Fruit fly (Drosophila melanogaster) whole organism, embryonic: ENCODE measurements around the gene CG8292.

Experiments used
- Atf3 ChIP-seq: fragments of 200-800 bp; sonication (Bioruptor generic); optimal IDR thresholded peaks from 3 replicates; lab custom pipeline; 2016; ENCODE audit warnings: missing biosample characterization, missing genetic modification characterization
- CG10209 ChIP-seq: fragments of 200-800 bp; sonication (Bioruptor generic); optimal IDR thresholded peaks from 3 replicates; lab custom pipeline; 2017; ENCODE audit warnings: missing biosample characterization, mild to moderate bottlenecking, missing genetic modification characterization, missing genetic modification reagents
- CG12071 ChIP-seq: fragments of 200-800 bp; sonication (Bioruptor generic); optimal IDR thresholded peaks from 3 replicates; lab custom pipeline; 2018; ENCODE audit warnings: missing biosample characterization, mild to moderate bottlenecking, missing genetic modification characterization
- CG12942 ChIP-seq: fragments of 200-800 bp; sonication (Bioruptor generic); optimal IDR thresholded peaks from 3 replicates; lab custom pipeline; 2016; ENCODE audit warnings: missing biosample characterization, missing genetic modification characterization
- CG13287 ChIP-seq: fragments of 200-800 bp; sonication (Bioruptor generic); IDR thresholded peaks from 2 replicates; pipeline ENCODE4 v1.3.6; 2022; ENCODE audit warnings: missing biosample characterization, missing genetic modification characterization; ENCODE audit not compliant: partially characterized antibody
- CG14014 ChIP-seq: fragments of 200-800 bp; sonication (Bioruptor generic); IDR thresholded peaks from 2 replicates; pipeline ENCODE4 v1.3.6; 2022; ENCODE audit warnings: missing biosample characterization, missing genetic modification characterization
- CG1529 ChIP-seq: fragments of 200-800 bp; sonication (Bioruptor generic); optimal IDR thresholded peaks from 3 replicates; lab custom pipeline; 2018; ENCODE audit warnings: missing biosample characterization, missing genetic modification characterization
- CG15514 ChIP-seq: fragments of 200-800 bp; sonication (Bioruptor generic); optimal IDR thresholded peaks from 3 replicates; lab custom pipeline; 2017; ENCODE audit warnings: missing biosample characterization, missing genetic modification characterization, mild to moderate bottlenecking, moderate library complexity, missing genetic modification reagents
- CG16815 ChIP-seq: fragments of 200-800 bp; sonication (Bioruptor generic); optimal IDR thresholded peaks from 3 replicates; lab custom pipeline; 2017; ENCODE audit warnings: missing biosample characterization, mild to moderate bottlenecking, missing genetic modification characterization
- CG30403 ChIP-seq: fragments of 200-800 bp; sonication (Bioruptor generic); optimal IDR thresholded peaks from 3 replicates; lab custom pipeline; 2016; ENCODE audit warnings: missing biosample characterization, missing genetic modification characterization
- CG31224 ChIP-seq: fragments of 200-800 bp; sonication (Bioruptor generic); IDR thresholded peaks from 2 replicates; pipeline ENCODE4 v1.3.6; 2022; ENCODE audit warnings: missing biosample characterization, missing genetic modification characterization
- CG32532 ChIP-seq: fragments of 200-800 bp; sonication (Bioruptor generic); IDR thresholded peaks from 2 replicates; pipeline ENCODE4 v1.3.6; 2022; ENCODE audit warnings: missing biosample characterization, missing genetic modification characterization
- CG33213 ChIP-seq: fragments of 200-800 bp; sonication (Bioruptor generic); optimal IDR thresholded peaks from 3 replicates; lab custom pipeline; 2016; ENCODE audit warnings: missing biosample characterization, missing genetic modification characterization
- CG5245 ChIP-seq: fragments of 200-800 bp; sonication (Bioruptor generic); optimal IDR thresholded peaks from 3 replicates; lab custom pipeline; 2016; ENCODE audit warnings: missing biosample characterization, missing genetic modification characterization
- CG7372 ChIP-seq: fragments of 200-800 bp; sonication (Bioruptor generic); IDR thresholded peaks from 2 replicates; pipeline ENCODE4 v1.3.6; 2022; ENCODE audit warnings: missing biosample characterization, missing genetic modification characterization
- CG7963 ChIP-seq: fragments of 200-800 bp; sonication (Bioruptor generic); IDR thresholded peaks from 3 replicates; pipeline ENCODE4 v1.3.6; 2022; ENCODE audit warnings: missing biosample characterization, missing genetic modification characterization; ENCODE audit not compliant: partially characterized antibody
- CG8359 ChIP-seq: fragments of 200-800 bp; sonication (Bioruptor generic); optimal IDR thresholded peaks from 2 replicates; lab custom pipeline; 2017; ENCODE audit warnings: missing biosample characterization, mild to moderate bottlenecking, missing genetic modification characterization, borderline replicate concordance
- CG9437 ChIP-seq: fragments of 200-800 bp; sonication (Bioruptor generic); optimal IDR thresholded peaks from 2 replicates; lab custom pipeline; 2018; ENCODE audit warnings: missing biosample characterization, mild to moderate bottlenecking, missing genetic modification characterization
- Ets97D ChIP-seq: fragments of 200-800 bp; sonication (Bioruptor generic); optimal IDR thresholded peaks from 3 replicates; lab custom pipeline; 2016; ENCODE audit warnings: missing biosample characterization, missing genetic modification characterization
- Hmr ChIP-seq: fragments of 200-800 bp; sonication (Bioruptor generic); optimal IDR thresholded peaks from 3 replicates; lab custom pipeline; 2017; ENCODE audit warnings: mild to moderate bottlenecking, missing biosample characterization, missing genetic modification reagents, missing genetic modification characterization
- Hmx ChIP-seq: fragments of 200-800 bp; sonication (Bioruptor generic); optimal IDR thresholded peaks from 2 replicates; lab custom pipeline; 2016; ENCODE audit warnings: missing biosample characterization, missing genetic modification characterization
- MTF-1 ChIP-seq: fragments of 200-800 bp; sonication (Bioruptor generic); optimal IDR thresholded peaks from 2 replicates; lab custom pipeline; 2018; ENCODE audit warnings: missing biosample characterization, mild to moderate bottlenecking, missing genetic modification characterization, borderline replicate concordance
- Med ChIP-seq: fragments of 200-800 bp; sonication (Bioruptor generic); peaks from one replicate; lab custom pipeline; 2016; ENCODE audit warnings: missing biosample characterization, missing genetic modification characterization, mild to moderate bottlenecking, inconsistent platforms, moderate library complexity
- NC2α ChIP-seq: fragments of 200-800 bp; sonication (Bioruptor generic); optimal IDR thresholded peaks from 2 replicates; lab custom pipeline; 2016; ENCODE audit warnings: missing biosample characterization, missing genetic modification characterization
- Nf-YC ChIP-seq: fragments of 200-800 bp; optimal IDR thresholded peaks from 3 replicates; lab custom pipeline; 2019; ENCODE audit warnings: missing biosample characterization, mild to moderate bottlenecking, missing genetic modification characterization, moderate library complexity
- Oaz ChIP-seq: fragments of 200-800 bp; sonication (Bioruptor generic); IDR thresholded peaks from 2 replicates; pipeline ENCODE4 v1.3.6; 2022; ENCODE audit warnings: missing biosample characterization, missing genetic modification characterization
- Pdp1 ChIP-seq, 2 experiments: fragments of 200-800 bp; sonication (Bioruptor generic); optimal IDR thresholded peaks; 3 replicates each; lab custom pipeline; 2016; ENCODE audit warnings: missing biosample characterization in 2 of 2, missing genetic modification characterization in 2 of 2, mild to moderate bottlenecking in 1 of 2, moderate library complexity in 1 of 2
- Ravus ChIP-seq: fragments of 200-800 bp; sonication (Bioruptor generic); IDR thresholded peaks from 2 replicates; pipeline ENCODE4 v1.3.6; 2022; ENCODE audit warnings: missing biosample characterization, missing genetic modification characterization
- Taf1 ChIP-seq: fragments of 200-800 bp; sonication (Bioruptor generic); IDR thresholded peaks from 2 replicates; pipeline ENCODE4 v1.3.6; 2022; ENCODE audit warnings: missing biosample characterization, missing genetic modification characterization
- Xbp1 ChIP-seq: fragments of 200-800 bp; sonication (Bioruptor generic); optimal IDR thresholded peaks from 3 replicates; lab custom pipeline; 2016; ENCODE audit warnings: missing biosample characterization, mild to moderate bottlenecking, missing genetic modification characterization
- al ChIP-seq: fragments of 200-800 bp; sonication (Bioruptor generic); IDR thresholded peaks from 2 replicates; pipeline ENCODE4 v1.3.6; 2022; ENCODE audit warnings: missing biosample characterization, missing genetic modification characterization
- chm ChIP-seq: fragments of 200-800 bp; sonication (Bioruptor generic); IDR thresholded peaks from 2 replicates; pipeline ENCODE4 v1.3.6; 2022; ENCODE audit warnings: missing biosample characterization, missing genetic modification characterization
- emc ChIP-seq: fragments of 200-800 bp; sonication (Bioruptor generic); optimal IDR thresholded peaks from 2 replicates; lab custom pipeline; 2016; ENCODE audit warnings: missing biosample characterization, missing genetic modification characterization
- eve ChIP-seq, 2 experiments: fragments of >200 bp; optimal IDR thresholded peaks; 2 replicates each; lab custom pipeline; 2017; ENCODE audit warnings: missing biosample characterization in 2 of 2, missing genetic modification characterization in 2 of 2
- her ChIP-seq: fragments of 200-800 bp; sonication (Bioruptor generic); optimal IDR thresholded peaks from 2 replicates; lab custom pipeline; 2016; ENCODE audit warnings: missing biosample characterization, missing genetic modification characterization
- lab ChIP-seq: fragments of 200-800 bp; sonication (Bioruptor generic); optimal IDR thresholded peaks from 3 replicates; lab custom pipeline; 2017; ENCODE audit warnings: missing biosample characterization, missing genetic modification characterization, mild to moderate bottlenecking, moderate library complexity, missing genetic modification reagents
- lilli ChIP-seq: fragments of 200-800 bp; sonication (Bioruptor generic); optimal IDR thresholded peaks from 3 replicates; lab custom pipeline; 2016; ENCODE audit warnings: missing biosample characterization, missing genetic modification characterization
- odd ChIP-seq: fragments of 200-800 bp; sonication (Bioruptor generic); optimal IDR thresholded peaks from 2 replicates; lab custom pipeline; 2017; ENCODE audit warnings: missing biosample characterization, mild to moderate bottlenecking, missing genetic modification characterization
- psq ChIP-seq: fragments of 200-800 bp; sonication (Bioruptor generic); optimal IDR thresholded peaks from 2 replicates; lab custom pipeline; 2017; ENCODE audit warnings: missing biosample characterization, missing genetic modification characterization
- shn ChIP-seq: fragments of 200-800 bp; sonication (Bioruptor generic); optimal IDR thresholded peaks from 3 replicates; lab custom pipeline; 2016; ENCODE audit warnings: missing biosample characterization, missing genetic modification characterization
- slou ChIP-seq: fragments of 200-800 bp; sonication (Bioruptor generic); optimal IDR thresholded peaks from 3 replicates; lab custom pipeline; 2016; ENCODE audit warnings: missing biosample characterization, missing genetic modification characterization
- tup ChIP-seq: fragments of 200-800 bp; sonication (Bioruptor generic); optimal IDR thresholded peaks from 2 replicates; lab custom pipeline; 2016; ENCODE audit warnings: missing biosample characterization, mild to moderate bottlenecking, missing genetic modification characterization, moderate library complexity
- yki ChIP-seq: fragments of >200 bp; optimal IDR thresholded peaks from 3 replicates; lab custom pipeline; 2018
- zen2 ChIP-seq: fragments of 200-800 bp; sonication (Bioruptor generic); IDR thresholded peaks from 3 replicates; pipeline ENCODE4 v1.3.6; 2022; ENCODE audit warnings: missing biosample characterization, missing genetic modification characterization; ENCODE audit not compliant: partially characterized antibody

CG8292 gene

dm6 chr2L:8255406-8255805 lies 37.6 kb upstream of the CG8292 start (continued):
- TF ChIP-seq Ets97D = no peak
- TF ChIP-seq CG1529 (GFP tag; lab: Kevin White, UChicago) = no peak
- peak; percentile 48 for TF ChIP-seq lab (GFP tag; lab: Kevin White, UChicago)
- TF ChIP-seq Med (GFP tag; lab: Kevin White, UChicago) = peak; percentile 44
- no peak for TF ChIP-seq slou (GFP tag; lab: Kevin White, UChicago)
- no peak for TF ChIP-seq CG10209 (GFP tag; lab: Kevin White, UChicago)
- no peak for TF ChIP-seq CG8359 (GFP tag; lab: Kevin White, UChicago)
- no peak for TF ChIP-seq Xbp1 (GFP tag; lab: Kevin White, UChicago)
- TF ChIP-seq CG7372 = no peak
- TF ChIP-seq tup (GFP tag; lab: Kevin White, UChicago) = no peak
- TF ChIP-seq shn (GFP tag; lab: Kevin White, UChicago) = no peak
- TF ChIP-seq CG16815 = no peak
- no peak for TF ChIP-seq CG15514 (GFP tag; lab: Kevin White, UChicago)
- no peak for TF ChIP-seq Ravus (GFP tag; lab: Robert Waterston, UW)
- TF ChIP-seq chm (GFP tag; lab: Robert Waterston, UW) = no peak
- no peak for TF ChIP-seq CG30403 (GFP tag; lab: Kevin White, UChicago)
- 0 out of 2 replicates have a peak, but pooled peaks have one; percentile 5 for TF ChIP-seq CG14014 (GFP tag; lab: Robert Waterston, UW)
- TF ChIP-seq Taf1 (GFP tag; lab: Robert Waterston, UW) = peak; percentile 12; the same call in 1 of the 2 replicates
- TF ChIP-seq CG12942 = no peak
- TF ChIP-seq emc (GFP tag; lab: Kevin White, UChicago) = no peak
- no peak for TF ChIP-seq CG7963
- peak; percentile 72 for TF ChIP-seq CG32532
- TF ChIP-seq zen2 (GFP tag; lab: Robert Waterston, UW) = no peak
- no peak for TF ChIP-seq odd (GFP tag; lab: Kevin White, UChicago)
- no peak for TF ChIP-seq psq (GFP tag; lab: Kevin White, UChicago)
- no peak for TF ChIP-seq CG31224

DNA sequence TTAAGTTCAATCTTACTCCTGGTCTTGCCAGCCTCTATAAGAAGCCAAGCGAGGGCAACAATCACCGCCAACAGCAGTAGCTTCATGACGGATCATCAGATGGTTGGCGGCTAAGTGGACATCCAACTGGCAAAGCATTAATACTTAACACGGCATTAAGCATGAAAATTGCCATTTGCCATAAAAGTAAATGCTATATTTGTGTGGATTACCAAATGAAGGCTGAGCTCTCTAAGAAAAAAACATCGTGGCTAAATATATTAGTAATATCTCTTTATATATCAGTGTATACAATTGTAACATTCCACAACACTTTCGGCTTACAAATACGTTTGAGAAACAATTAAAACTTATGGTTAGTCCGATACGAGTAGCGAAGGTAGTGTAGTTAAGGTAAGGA lies 26.1 kb upstream of the CG8292 start, which contains the start of gene CG43057:
CG43057 (minus strand) TSS at position 101 of the 400 bp plus-strand sequence.
- no peak for TF ChIP-seq yki
- TF ChIP-seq eve (GFP tag; optimal IDR thresholded peaks at IDR 0.05; lab: Kevin White, UChicago) = no peak
- TF ChIP-seq CG33213 (GFP tag; lab: Kevin White, UChicago) = no peak
- TF ChIP-seq CG12071 = no peak
- no peak for TF ChIP-seq al
- TF ChIP-seq lilli (GFP tag; lab: Kevin White, UChicago) = no peak
- TF ChIP-seq CG9437 (GFP tag; lab: Kevin White, UChicago) = no peak
- no peak for TF ChIP-seq Pdp1 (GFP tag; optimal IDR thresholded peaks at IDR 0.05; lab: Kevin White, UChicago)
- TF ChIP-seq CG5245 = no peak
- no peak for TF ChIP-seq CG13287
- TF ChIP-seq Nf-YC (tag; lab: Kevin White, UChicago) = no peak
- no peak for TF ChIP-seq Atf3 (GFP tag; lab: Kevin White, UChicago)
- TF ChIP-seq her = no peak
- no peak for TF ChIP-seq NC2α (GFP tag; lab: Kevin White, UChicago)
- no peak for TF ChIP-seq MTF-1 (GFP tag; lab: Kevin White, UChicago)
- no peak for TF ChIP-seq Hmr (GFP tag; lab: Kevin White, UChicago)
- TF ChIP-seq Hmx (GFP tag; lab: Kevin White, UChicago) = no peak
- TF ChIP-seq Oaz (GFP tag; lab: Robert Waterston, UW) = no peak
